Worm (Caenorhabditis elegans) whole organism, L1 larva: ENCODE measurements around the gene adm-4.

Experiments
- F16B12.6 ChIP-seq: fragments of 150-350 bp; optimal IDR thresholded peaks from 2 replicates; lab custom pipeline; 2014; ENCODE audit warnings: missing biosample characterization, missing genetic modification characterization
- Y116A8C.19 ChIP-seq: sonication (generic microtip); optimal IDR thresholded peaks from 2 replicates; lab custom pipeline; 2016; ENCODE audit warnings: missing compliant biosample characterization, missing genetic modification characterization, borderline replicate concordance
- aly-2 ChIP-seq: fragments of 150-350 bp; optimal IDR thresholded peaks from 2 replicates; lab custom pipeline; 2014; ENCODE audit warnings: missing biosample characterization, missing genetic modification characterization
- ceh-63 ChIP-seq: fragments of 200-800 bp; sonication (Bioruptor generic); optimal IDR thresholded peaks from 2 replicates; lab custom pipeline; 2018; ENCODE audit warnings: mild to moderate bottlenecking, missing genetic modification characterization, missing compliant biosample characterization
- ceh-82 ChIP-seq, 3 experiments: fragments of 150-350 bp in 1 of 3; sonication (generic microtip) in 2 of 3; optimal IDR thresholded peaks; 2 replicates each; lab custom pipeline; 2014 to 2017; ENCODE audit warnings: missing biosample characterization in 3 of 3, missing genetic modification characterization in 3 of 3
- ceh-88 ChIP-seq: fragments of 200-800 bp; sonication (Bioruptor generic); IDR thresholded peaks from 2 replicates; pipeline ENCODE4 v1.3.6; 2022; ENCODE audit warnings: missing genetic modification characterization, missing compliant biosample characterization
- ceh-90 ChIP-seq: sonication (generic microtip); optimal IDR thresholded peaks from 2 replicates; lab custom pipeline; 2016; ENCODE audit warnings: missing genetic modification characterization, missing compliant biosample characterization
- ces-1 ChIP-seq: fragments of 150-350 bp; optimal IDR thresholded peaks from 2 replicates; lab custom pipeline; 2014; ENCODE audit warnings: missing biosample characterization, missing genetic modification reagents, missing genetic modification characterization
- dpl-1 ChIP-seq, 3 experiments: fragments of 150-350 bp in 2 of 3; sonication (generic microtip) in 1 of 3; optimal IDR thresholded peaks; 2 replicates each; lab custom pipeline; 2014 to 2017; ENCODE audit warnings: missing biosample characterization in 3 of 3, missing genetic modification characterization in 3 of 3, missing genetic modification reagents in 3 of 3
- dsc-1 ChIP-seq: sonication (generic microtip); optimal IDR thresholded peaks from 2 replicates; lab custom pipeline; 2016; ENCODE audit warnings: mild to moderate bottlenecking, missing genetic modification characterization, missing compliant biosample characterization
- egl-27 ChIP-seq, 2 experiments: fragments of 150-350 bp in 1 of 2; sonication (generic microtip); optimal IDR thresholded peaks; 3 replicates each; lab custom pipeline; 2017 to 2018; ENCODE audit warnings: missing biosample characterization in 2 of 2, missing genetic modification characterization in 2 of 2, missing genetic modification reagents in 2 of 2
- elt-3 ChIP-seq, 6 experiments: fragments of 150-350 bp in 1 of 6; sonication (generic microtip); optimal IDR thresholded peaks; 2 replicates each; lab custom pipeline; 2017 to 2018; ENCODE audit warnings: missing biosample characterization in 6 of 6, missing genetic modification characterization in 6 of 6, inconsistent platforms in 1 of 6
- ets-5 ChIP-seq: fragments of 200-800 bp; sonication (Bioruptor generic); IDR thresholded peaks from 2 replicates; pipeline ENCODE4 v1.3.6; 2022; ENCODE audit warnings: missing genetic modification characterization, missing compliant biosample characterization
- fkh-8 ChIP-seq: sonication (generic microtip); optimal IDR thresholded peaks from 2 replicates; lab custom pipeline; 2016; ENCODE audit warnings: mild to moderate bottlenecking, missing genetic modification characterization, missing compliant biosample characterization
- grh-1 ChIP-seq: fragments of 200-800 bp; sonication (Bioruptor generic); IDR thresholded peaks from 2 replicates; pipeline ENCODE4 v1.3.6; 2022; ENCODE audit warnings: missing genetic modification reagents, missing genetic modification characterization, missing compliant biosample characterization
- hlh-17 ChIP-seq: fragments of 200-800 bp; sonication (Bioruptor generic); optimal IDR thresholded peaks from 2 replicates; lab custom pipeline; 2018; ENCODE audit warnings: missing genetic modification characterization, mild to moderate bottlenecking, missing compliant biosample characterization, moderate library complexity, borderline replicate concordance
- hlh-4 ChIP-seq: sonication (generic microtip); optimal IDR thresholded peaks from 2 replicates; lab custom pipeline; 2016; ENCODE audit warnings: mild to moderate bottlenecking, missing genetic modification characterization, missing compliant biosample characterization
- hpl-2 ChIP-seq: fragments of 150-350 bp; optimal IDR thresholded peaks from 2 replicates; lab custom pipeline; 2014; ENCODE audit warnings: missing biosample characterization, missing genetic modification reagents, missing genetic modification characterization
- lin-13 ChIP-seq: fragments of 150-350 bp; optimal IDR thresholded peaks from 2 replicates; lab custom pipeline; 2014; ENCODE audit warnings: missing biosample characterization, missing genetic modification reagents, missing genetic modification characterization
- lin-14 ChIP-seq: fragments of 200-800 bp; sonication (Bioruptor generic); optimal IDR thresholded peaks from 2 replicates; lab custom pipeline; 2018; ENCODE audit warnings: mild to moderate bottlenecking, missing genetic modification characterization, moderate library complexity, missing compliant biosample characterization
- lin-35 ChIP-seq, 2 experiments: fragments of 150-350 bp; optimal IDR thresholded peaks; 2 replicates each; lab custom pipeline; 2014; ENCODE audit warnings: missing biosample characterization in 2 of 2, missing genetic modification characterization in 2 of 2, missing genetic modification reagents in 2 of 2
- lir-3 ChIP-seq: sonication (generic microtip); optimal IDR thresholded peaks from 2 replicates; lab custom pipeline; 2016; ENCODE audit warnings: mild to moderate bottlenecking, missing genetic modification characterization, moderate library complexity, missing compliant biosample characterization; ENCODE audit not compliant: poor library complexity
- mab-9 ChIP-seq: fragments of 200-800 bp; sonication (Bioruptor generic); IDR thresholded peaks from 2 replicates; pipeline ENCODE4 v1.3.6; 2022; ENCODE audit warnings: missing genetic modification reagents, missing genetic modification characterization, missing compliant biosample characterization
- mdl-1 ChIP-seq, 2 experiments: fragments of 150-350 bp; optimal IDR thresholded peaks; 2 replicates each; lab custom pipeline; 2014 to 2017; ENCODE audit warnings: missing biosample characterization in 2 of 2, missing genetic modification characterization in 2 of 2, inconsistent platforms in 1 of 2
- mep-1 ChIP-seq: fragments of 150-350 bp; optimal IDR thresholded peaks from 2 replicates; lab custom pipeline; 2014; ENCODE audit warnings: missing biosample characterization, missing genetic modification characterization
- nhr-237 ChIP-seq: fragments of 150-350 bp; optimal IDR thresholded peaks from 2 replicates; lab custom pipeline; 2014; ENCODE audit warnings: missing biosample characterization, missing genetic modification characterization
- nhr-71 ChIP-seq: sonication (generic microtip); optimal IDR thresholded peaks from 2 replicates; lab custom pipeline; 2016; ENCODE audit warnings: mild to moderate bottlenecking, missing genetic modification characterization, moderate library complexity, missing compliant biosample characterization
- nhr-76 ChIP-seq: sonication (generic microtip); optimal IDR thresholded peaks from 2 replicates; lab custom pipeline; 2017; ENCODE audit warnings: missing biosample characterization, missing genetic modification characterization
- nhr-77 ChIP-seq: fragments of 150-350 bp; optimal IDR thresholded peaks from 2 replicates; lab custom pipeline; 2014; ENCODE audit warnings: missing biosample characterization, missing genetic modification characterization
- nhr-90 ChIP-seq: sonication (generic microtip); optimal IDR thresholded peaks from 2 replicates; lab custom pipeline; 2016; ENCODE audit warnings: mild to moderate bottlenecking, missing genetic modification characterization, missing compliant biosample characterization; ENCODE audit not compliant: poor library complexity
- pag-3 ChIP-seq: sonication (generic microtip); optimal IDR thresholded peaks from 2 replicates; lab custom pipeline; 2017; ENCODE audit warnings: missing genetic modification characterization, mild to moderate bottlenecking, missing compliant biosample characterization, antibody characterized with exemption, borderline replicate concordance; ENCODE audit not compliant: insufficient read depth
- pqm-1 ChIP-seq: sonication (generic microtip); optimal IDR thresholded peaks from 3 replicates; lab custom pipeline; 2017; ENCODE audit warnings: missing biosample characterization, missing genetic modification characterization
- snpc-4 ChIP-seq: fragments of 150-350 bp; optimal IDR thresholded peaks from 2 replicates; lab custom pipeline; 2014; ENCODE audit warnings: missing biosample characterization, missing genetic modification characterization
- snu-23 ChIP-seq: sonication (generic microtip); optimal IDR thresholded peaks from 2 replicates; lab custom pipeline; 2016; ENCODE audit warnings: missing genetic modification characterization, missing compliant biosample characterization
- sptf-1 ChIP-seq: fragments of 150-350 bp; optimal IDR thresholded peaks from 2 replicates; lab custom pipeline; 2014; ENCODE audit warnings: missing biosample characterization, missing genetic modification characterization
- sup-37 ChIP-seq: fragments of 200-800 bp; sonication (Bioruptor generic); optimal IDR thresholded peaks from 2 replicates; lab custom pipeline; 2018; ENCODE audit warnings: mild to moderate bottlenecking, missing genetic modification characterization, missing compliant biosample characterization
- swsn-7 ChIP-seq: sonication (generic microtip); optimal IDR thresholded peaks from 2 replicates; lab custom pipeline; 2016; ENCODE audit warnings: missing genetic modification characterization, missing compliant biosample characterization
- tbx-2 ChIP-seq: sonication (generic microtip); optimal IDR thresholded peaks from 2 replicates; lab custom pipeline; 2016; ENCODE audit warnings: missing genetic modification characterization, missing compliant biosample characterization
- tlp-1 ChIP-seq: fragments of 150-350 bp; optimal IDR thresholded peaks from 2 replicates; lab custom pipeline; 2014; ENCODE audit warnings: missing biosample characterization, missing genetic modification characterization
- unc-130 ChIP-seq: fragments of 150-350 bp; optimal IDR thresholded peaks from 2 replicates; lab custom pipeline; 2017; ENCODE audit warnings: missing biosample characterization, missing genetic modification characterization, inconsistent platforms
- unc-62 ChIP-seq: fragments of 150-350 bp; optimal IDR thresholded peaks from 2 replicates; lab custom pipeline; 2014; ENCODE audit warnings: missing biosample characterization, missing genetic modification reagents, missing genetic modification characterization
- unc-86 ChIP-seq: sonication (generic microtip); optimal IDR thresholded peaks from 2 replicates; lab custom pipeline; 2016; ENCODE audit warnings: missing genetic modification characterization, missing compliant biosample characterization
- unc-98 ChIP-seq: fragments of 200-800 bp; sonication (Bioruptor generic); IDR thresholded peaks from 2 replicates; pipeline ENCODE4 v1.3.6; 2022; ENCODE audit warnings: missing genetic modification characterization, missing compliant biosample characterization
- vab-15 ChIP-seq: sonication (generic microtip); optimal IDR thresholded peaks from 2 replicates; lab custom pipeline; 2017; ENCODE audit warnings: missing genotype, mild to moderate bottlenecking, missing genetic modification characterization, missing compliant biosample characterization
- xbp-1 ChIP-seq: sonication (generic microtip); optimal IDR thresholded peaks from 2 replicates; lab custom pipeline; 2016; ENCODE audit warnings: missing genetic modification characterization, missing compliant biosample characterization
- zip-4 ChIP-seq: fragments of 200-800 bp; sonication (Bioruptor generic); optimal IDR thresholded peaks from 2 replicates; lab custom pipeline; 2018; ENCODE audit warnings: mild to moderate bottlenecking, missing genetic modification characterization, moderate library complexity, missing compliant biosample characterization
- ztf-11 ChIP-seq, 2 experiments: sonication (generic microtip); optimal IDR thresholded peaks; 2 replicates each; lab custom pipeline; 2016 to 2017; ENCODE audit warnings: missing genetic modification characterization in 2 of 2, missing biosample characterization in 1 of 2, missing compliant biosample characterization in 1 of 2

Gene adm-4

ce11 chrX:7782389-7782788 is 15.7 kb downstream of the adm-4 start, which contains the start of gene ZK154.4 (continued):
- no peak for TF ChIP-seq sup-37 (GFP tag; lab: Kevin White, UChicago)
- peak; percentile 51 for TF ChIP-seq nhr-77 (tag; lab: Kevin White, UChicago)
- peak in 2 of 3 experiments; percentile 37 to 43 for TF ChIP-seq dpl-1 (GFP tag; optimal IDR thresholded peaks at IDR 0.05; lab: Kevin White, UChicago)
- peak; percentile 91 for TF ChIP-seq F16B12.6
- no peak for TF ChIP-seq Y116A8C.19 (tag; lab: Kevin White, UChicago)
- TF ChIP-seq lin-14 (GFP tag; lab: Kevin White, UChicago): peak; percentile 75
- no peak for TF ChIP-seq ceh-90 (tag; lab: Kevin White, UChicago)
- TF ChIP-seq mdl-1 (tag; optimal IDR thresholded peaks at IDR 0.05; lab: Kevin White, UChicago): peak in 1 of 2 experiments; percentile 56
- no peak for TF ChIP-seq unc-62 (GFP tag; lab: Kevin White, UChicago)
- TF ChIP-seq snu-23 (GFP tag; lab: Kevin White, UChicago): peak; percentile 75
- no peak for TF ChIP-seq hlh-4 (tag; lab: Kevin White, UChicago)
- TF ChIP-seq unc-86 (tag; lab: Kevin White, UChicago): peak; percentile 17
- TF ChIP-seq ceh-88 (GFP tag; lab: Robert Waterston, UW): no peak
- TF ChIP-seq zip-4 (GFP tag; lab: Kevin White, UChicago): no peak
- TF ChIP-seq xbp-1 (tag; lab: Kevin White, UChicago): peak; percentile 66
- TF ChIP-seq nhr-71: peak; percentile 70
- TF ChIP-seq fkh-8: peak; percentile 40
- TF ChIP-seq dsc-1: peak; percentile 42
- peak in 2 of 3 experiments; percentile 1 to 58 for TF ChIP-seq ceh-82 (tag; optimal IDR thresholded peaks at IDR 0.05; lab: Kevin White, UChicago)
- TF ChIP-seq swsn-7 (tag; lab: Kevin White, UChicago): peak; percentile 54
- no peak for TF ChIP-seq aly-2 (tag; lab: Kevin White, UChicago)
- TF ChIP-seq nhr-76 (tag; lab: Kevin White, UChicago): no peak
- TF ChIP-seq sptf-1 (tag; lab: Kevin White, UChicago): no peak
- TF ChIP-seq hpl-2 (GFP tag; lab: Kevin White, UChicago): peak; percentile 4
- TF ChIP-seq hlh-17: no peak
- no peak for TF ChIP-seq grh-1
- no peak for TF ChIP-seq snpc-4
- TF ChIP-seq nhr-237: no peak
- no peak for TF ChIP-seq vab-15 (tag; lab: Kevin White, UChicago)
- TF ChIP-seq nhr-90 (tag; lab: Kevin White, UChicago): peak; percentile 28
- TF ChIP-seq mab-9 (GFP tag; lab: Robert Waterston, UW): no peak
- no peak for TF ChIP-seq elt-3 (tag; optimal IDR thresholded peaks at IDR 0.05; lab: Kevin White, UChicago)
- TF ChIP-seq lin-35 (GFP tag; optimal IDR thresholded peaks at IDR 0.05; lab: Kevin White, UChicago): peak; percentile 52 to 74
- TF ChIP-seq lin-13 (GFP tag; lab: Kevin White, UChicago): peak; percentile 24
- no peak for TF ChIP-seq ztf-11 (tag; optimal IDR thresholded peaks at IDR 0.05; lab: Kevin White, UChicago)
- TF ChIP-seq unc-98 (GFP tag; lab: Robert Waterston, UW): no peak
- TF ChIP-seq tlp-1: no peak
- TF ChIP-seq lir-3 (tag; lab: Kevin White, UChicago): no peak
- no peak for TF ChIP-seq pqm-1
- TF ChIP-seq mep-1 (tag; lab: Kevin White, UChicago): peak; percentile 75
- TF ChIP-seq tbx-2 (tag; lab: Kevin White, UChicago): peak; percentile 55
- TF ChIP-seq ces-1 (GFP tag; lab: Kevin White, UChicago): no peak
- no peak for TF ChIP-seq pag-3
- no peak for TF ChIP-seq ceh-63
- no peak for TF ChIP-seq ets-5
- TF ChIP-seq egl-27 (tag; optimal IDR thresholded peaks at IDR 0.05; lab: Kevin White, UChicago): no peak
- peak; percentile 48 for TF ChIP-seq unc-130
